Worm (Caenorhabditis elegans) whole organism, L1 larva: ENCODE results near the gene pinn-1.

Experiments used
- C04F5.9 ChIP-seq: sonication (generic microtip); optimal IDR thresholded peaks from 2 replicates; lab custom pipeline; 2016; ENCODE audit warnings: missing genetic modification characterization, missing compliant biosample characterization
- F16B12.6 ChIP-seq: fragments of 150-350 bp; optimal IDR thresholded peaks from 2 replicates; lab custom pipeline; 2014; ENCODE audit warnings: missing biosample characterization, missing genetic modification characterization
- Y116A8C.19 ChIP-seq: sonication (generic microtip); optimal IDR thresholded peaks from 2 replicates; lab custom pipeline; 2016; ENCODE audit warnings: missing compliant biosample characterization, missing genetic modification characterization, borderline replicate concordance
- ama-1 ChIP-seq: fragments of 150-350 bp; optimal IDR thresholded peaks from 2 replicates; lab custom pipeline; 2014
- ceh-8 ChIP-seq: fragments of 200-800 bp; sonication (Bioruptor generic); optimal IDR thresholded peaks from 2 replicates; lab custom pipeline; 2018; ENCODE audit warnings: mild to moderate bottlenecking, missing genetic modification characterization, moderate library complexity, missing compliant biosample characterization
- ceh-90 ChIP-seq: sonication (generic microtip); optimal IDR thresholded peaks from 2 replicates; lab custom pipeline; 2016; ENCODE audit warnings: missing genetic modification characterization, missing compliant biosample characterization
- dpl-1 ChIP-seq, 3 experiments: fragments of 150-350 bp in 2 of 3; sonication (generic microtip) in 1 of 3; optimal IDR thresholded peaks; 2 replicates each; lab custom pipeline; 2014 to 2017; ENCODE audit warnings: missing biosample characterization in 3 of 3, missing genetic modification characterization in 3 of 3, missing genetic modification reagents in 3 of 3
- dsc-1 ChIP-seq: sonication (generic microtip); optimal IDR thresholded peaks from 2 replicates; lab custom pipeline; 2016; ENCODE audit warnings: mild to moderate bottlenecking, missing genetic modification characterization, missing compliant biosample characterization
- elt-2 ChIP-seq: sonication (generic microtip); optimal IDR thresholded peaks from 2 replicates; lab custom pipeline; 2016; ENCODE audit warnings: missing genetic modification characterization, mild to moderate bottlenecking, inconsistent platforms, missing compliant biosample characterization, missing genetic modification reagents
- elt-3 ChIP-seq, 6 experiments: fragments of 150-350 bp in 1 of 6; sonication (generic microtip); optimal IDR thresholded peaks; 2 replicates each; lab custom pipeline; 2017 to 2018; ENCODE audit warnings: missing biosample characterization in 6 of 6, missing genetic modification characterization in 6 of 6, inconsistent platforms in 1 of 6
- ets-5 ChIP-seq: fragments of 200-800 bp; sonication (Bioruptor generic); IDR thresholded peaks from 2 replicates; pipeline ENCODE4 v1.3.6; 2022; ENCODE audit warnings: missing genetic modification characterization, missing compliant biosample characterization
- fkh-4 ChIP-seq: sonication (generic microtip); optimal IDR thresholded peaks from 2 replicates; lab custom pipeline; 2016; ENCODE audit warnings: missing compliant biosample characterization, missing genetic modification characterization, borderline replicate concordance
- fkh-8 ChIP-seq: sonication (generic microtip); optimal IDR thresholded peaks from 2 replicates; lab custom pipeline; 2016; ENCODE audit warnings: mild to moderate bottlenecking, missing genetic modification characterization, missing compliant biosample characterization
- fos-1 ChIP-seq: fragments of 150-350 bp; optimal IDR thresholded peaks from 2 replicates; lab custom pipeline; 2014; ENCODE audit warnings: missing biosample characterization, missing genetic modification characterization
- grh-1 ChIP-seq: fragments of 200-800 bp; sonication (Bioruptor generic); IDR thresholded peaks from 2 replicates; pipeline ENCODE4 v1.3.6; 2022; ENCODE audit warnings: missing genetic modification reagents, missing genetic modification characterization, missing compliant biosample characterization
- hlh-17 ChIP-seq: fragments of 200-800 bp; sonication (Bioruptor generic); optimal IDR thresholded peaks from 2 replicates; lab custom pipeline; 2018; ENCODE audit warnings: missing genetic modification characterization, mild to moderate bottlenecking, missing compliant biosample characterization, moderate library complexity, borderline replicate concordance
- hpl-2 ChIP-seq: fragments of 150-350 bp; optimal IDR thresholded peaks from 2 replicates; lab custom pipeline; 2014; ENCODE audit warnings: missing biosample characterization, missing genetic modification reagents, missing genetic modification characterization
- irx-1 ChIP-seq: sonication (generic microtip); optimal IDR thresholded peaks from 2 replicates; lab custom pipeline; 2016; ENCODE audit warnings: missing genetic modification characterization, missing compliant biosample characterization
- isw-1 ChIP-seq: fragments of 200-800 bp; sonication (Bioruptor generic); IDR thresholded peaks from 2 replicates; pipeline ENCODE4 v1.3.6; 2022; ENCODE audit warnings: missing genetic modification characterization, missing compliant biosample characterization
- jun-1 ChIP-seq: fragments of 150-350 bp; optimal IDR thresholded peaks from 2 replicates; lab custom pipeline; 2014; ENCODE audit warnings: missing biosample characterization, missing genetic modification reagents, missing genetic modification characterization
- lin-39 ChIP-seq: fragments of 150-350 bp; optimal IDR thresholded peaks from 2 replicates; lab custom pipeline; 2014; ENCODE audit warnings: missing biosample characterization, missing genetic modification reagents, missing genetic modification characterization
- mab-9 ChIP-seq: fragments of 200-800 bp; sonication (Bioruptor generic); IDR thresholded peaks from 2 replicates; pipeline ENCODE4 v1.3.6; 2022; ENCODE audit warnings: missing genetic modification reagents, missing genetic modification characterization, missing compliant biosample characterization
- mep-1 ChIP-seq: fragments of 150-350 bp; optimal IDR thresholded peaks from 2 replicates; lab custom pipeline; 2014; ENCODE audit warnings: missing biosample characterization, missing genetic modification characterization
- nhr-11 ChIP-seq: fragments of 150-350 bp; optimal IDR thresholded peaks from 2 replicates; lab custom pipeline; 2014; ENCODE audit warnings: missing biosample characterization, missing genetic modification characterization
- nhr-237 ChIP-seq: fragments of 150-350 bp; optimal IDR thresholded peaks from 2 replicates; lab custom pipeline; 2014; ENCODE audit warnings: missing biosample characterization, missing genetic modification characterization
- nhr-28 ChIP-seq: fragments of 150-350 bp; optimal IDR thresholded peaks from 2 replicates; lab custom pipeline; 2014; ENCODE audit warnings: missing biosample characterization, missing genetic modification characterization
- nhr-47 ChIP-seq: sonication (generic microtip); optimal IDR thresholded peaks from 2 replicates; lab custom pipeline; 2016; ENCODE audit warnings: mild to moderate bottlenecking, missing genetic modification characterization, moderate library complexity, missing compliant biosample characterization
- nhr-76 ChIP-seq: sonication (generic microtip); optimal IDR thresholded peaks from 2 replicates; lab custom pipeline; 2017; ENCODE audit warnings: missing biosample characterization, missing genetic modification characterization
- nhr-77 ChIP-seq: fragments of 150-350 bp; optimal IDR thresholded peaks from 2 replicates; lab custom pipeline; 2014; ENCODE audit warnings: missing biosample characterization, missing genetic modification characterization
- nhr-85 ChIP-seq: sonication (generic microtip); peaks from one replicate; lab custom pipeline; 2016; ENCODE audit warnings: missing genetic modification characterization, inconsistent platforms, missing compliant biosample characterization
- nhr-90 ChIP-seq: sonication (generic microtip); optimal IDR thresholded peaks from 2 replicates; lab custom pipeline; 2016; ENCODE audit warnings: mild to moderate bottlenecking, missing genetic modification characterization, missing compliant biosample characterization; ENCODE audit not compliant: poor library complexity
- pax-3 ChIP-seq: fragments of 200-800 bp; sonication (Bioruptor generic); optimal IDR thresholded peaks from 2 replicates; lab custom pipeline; 2018; ENCODE audit warnings: mild to moderate bottlenecking, missing genetic modification characterization, moderate library complexity, missing compliant biosample characterization
- skn-1 ChIP-seq: fragments of 150-350 bp; optimal IDR thresholded peaks from 2 replicates; lab custom pipeline; 2014; ENCODE audit warnings: missing biosample characterization, missing genetic modification characterization
- sox-4 ChIP-seq: sonication (generic microtip); optimal IDR thresholded peaks from 2 replicates; lab custom pipeline; 2016; ENCODE audit warnings: missing genetic modification characterization, missing compliant biosample characterization
- sptf-1 ChIP-seq: fragments of 150-350 bp; optimal IDR thresholded peaks from 2 replicates; lab custom pipeline; 2014; ENCODE audit warnings: missing biosample characterization, missing genetic modification characterization
- swsn-7 ChIP-seq: sonication (generic microtip); optimal IDR thresholded peaks from 2 replicates; lab custom pipeline; 2016; ENCODE audit warnings: missing genetic modification characterization, missing compliant biosample characterization
- tbx-2 ChIP-seq: sonication (generic microtip); optimal IDR thresholded peaks from 2 replicates; lab custom pipeline; 2016; ENCODE audit warnings: missing genetic modification characterization, missing compliant biosample characterization
- unc-30 ChIP-seq: sonication (generic microtip); optimal IDR thresholded peaks from 2 replicates; lab custom pipeline; 2017; ENCODE audit warnings: missing biosample characterization, missing genetic modification characterization
- unc-62 ChIP-seq: fragments of 150-350 bp; optimal IDR thresholded peaks from 2 replicates; lab custom pipeline; 2014; ENCODE audit warnings: missing biosample characterization, missing genetic modification reagents, missing genetic modification characterization
- unc-86 ChIP-seq: sonication (generic microtip); optimal IDR thresholded peaks from 2 replicates; lab custom pipeline; 2016; ENCODE audit warnings: missing genetic modification characterization, missing compliant biosample characterization
- unc-98 ChIP-seq: fragments of 200-800 bp; sonication (Bioruptor generic); IDR thresholded peaks from 2 replicates; pipeline ENCODE4 v1.3.6; 2022; ENCODE audit warnings: missing genetic modification characterization, missing compliant biosample characterization
- vab-15 ChIP-seq: sonication (generic microtip); optimal IDR thresholded peaks from 2 replicates; lab custom pipeline; 2017; ENCODE audit warnings: missing genotype, mild to moderate bottlenecking, missing genetic modification characterization, missing compliant biosample characterization
- xbp-1 ChIP-seq: sonication (generic microtip); optimal IDR thresholded peaks from 2 replicates; lab custom pipeline; 2016; ENCODE audit warnings: missing genetic modification characterization, missing compliant biosample characterization
- zip-4 ChIP-seq: fragments of 200-800 bp; sonication (Bioruptor generic); optimal IDR thresholded peaks from 2 replicates; lab custom pipeline; 2018; ENCODE audit warnings: mild to moderate bottlenecking, missing genetic modification characterization, moderate library complexity, missing compliant biosample characterization
- ztf-4 ChIP-seq: fragments of 150-350 bp; optimal IDR thresholded peaks from 2 replicates; lab custom pipeline; 2014; ENCODE audit warnings: missing biosample characterization, missing genetic modification characterization

pinn-1 gene

ce11 chrII:2888957-2889630, at the start of gene pinn-1 (continued):
- peak; percentile 97 for TF ChIP-seq nhr-47 (tag; lab: Kevin White, UChicago)
- peak; percentile 98 for TF ChIP-seq nhr-90 (tag; lab: Kevin White, UChicago)
- TF ChIP-seq nhr-28 (tag; lab: Kevin White, UChicago), result no peak
- TF ChIP-seq Y116A8C.19 (tag; lab: Kevin White, UChicago), result peak; percentile 88
- TF ChIP-seq ama-1 (lab: Kevin White, UChicago), result no peak
- TF ChIP-seq ztf-4 (tag; lab: Kevin White, UChicago), result peak; percentile 56
- TF ChIP-seq sptf-1 (tag; lab: Kevin White, UChicago), result no peak
- TF ChIP-seq nhr-85, result peak; percentile 97
- TF ChIP-seq vab-15 (tag; lab: Kevin White, UChicago), result peak; percentile 97
- peak; percentile 96 for TF ChIP-seq hlh-17
- TF ChIP-seq unc-98 (GFP tag; lab: Robert Waterston, UW), result peak; percentile 94
- peak; percentile 90 for TF ChIP-seq grh-1
- peak; percentile 97 for TF ChIP-seq C04F5.9 (tag; lab: Kevin White, UChicago)
- peak; percentile 81 for TF ChIP-seq lin-39 (tag; lab: Kevin White, UChicago)
- peak; percentile 85 for TF ChIP-seq zip-4 (GFP tag; lab: Kevin White, UChicago)
- peak; percentile 96 for TF ChIP-seq fkh-8 (tag; lab: Kevin White, UChicago)
- peak; percentile 11 for TF ChIP-seq nhr-11 (tag; lab: Kevin White, UChicago)
- peak; percentile 97 for TF ChIP-seq dsc-1 (tag; lab: Kevin White, UChicago)
- peak; percentile 78 to 84 (median 83) for TF ChIP-seq dpl-1 (GFP tag; optimal IDR thresholded peaks at IDR 0.05; lab: Kevin White, UChicago)
- TF ChIP-seq unc-86, result peak; percentile 89
- peak; percentile 86 for TF ChIP-seq elt-2 (tag; lab: Kevin White, UChicago)
- TF ChIP-seq skn-1, result peak; percentile 84
- TF ChIP-seq unc-62 (GFP tag; lab: Kevin White, UChicago), result no peak
- TF ChIP-seq hpl-2 (GFP tag; lab: Kevin White, UChicago), result peak; percentile 56
- TF ChIP-seq F16B12.6 (tag; lab: Kevin White, UChicago), result peak; percentile 61
- peak; percentile 95 for TF ChIP-seq tbx-2 (tag; lab: Kevin White, UChicago)
- peak; percentile 50 for TF ChIP-seq fos-1
- TF ChIP-seq ets-5 (GFP tag; lab: Robert Waterston, UW), result no peak
- peak; percentile 93 for TF ChIP-seq swsn-7 (tag; lab: Kevin White, UChicago)
- TF ChIP-seq mab-9 (GFP tag; lab: Robert Waterston, UW), result peak; percentile 95
- TF ChIP-seq pax-3 (tag; lab: Kevin White, UChicago), result peak; percentile 97
- TF ChIP-seq nhr-76 (tag; lab: Kevin White, UChicago), result no peak
- TF ChIP-seq isw-1 (GFP tag; lab: Robert Waterston, UW), result peak; percentile 88

- TF ChIP-seq irx-1 (tag; lab: Kevin White, UChicago) (no peak), ceh-8 (GFP tag; lab: Kevin White, UChicago) (no peak), nhr-77 (tag; lab: Kevin White, UChicago) (no peak), F16B12.6 (tag; lab: Kevin White, UChicago) (no peak), vab-15 (tag; lab: Kevin White, UChicago) (no peak), pax-3 (tag; lab: Kevin White, UChicago) (no peak)
These were observed 49.0 kb upstream of the pinn-1 start, which contains the start of gene irld-65 for ce11 chrII:2937852-2938251. Gene irld-65, minus strand, starts transcription at chrII:2937952.

ce11 chrII:2934354-2934753, 45.5 kb upstream of the pinn-1 start, which contains the start of gene irld-67:
Gene irld-67, minus strand, starts transcription at chrII:2934454.
- TF ChIP-seq sox-4 (tag; lab: Kevin White, UChicago) (no peak), unc-30 (no peak), isw-1 (GFP tag; lab: Robert Waterston, UW) (no peak), jun-1 (no peak), ets-5 (GFP tag; lab: Robert Waterston, UW) (no peak), elt-3 (tag; optimal IDR thresholded peaks at IDR 0.05; lab: Kevin White, UChicago) (no peak), ceh-90 (tag; lab: Kevin White, UChicago) (no peak), xbp-1 (no peak), nhr-90 (tag; lab: Kevin White, UChicago) (no peak), mep-1 (tag; lab: Kevin White, UChicago) (no peak), zip-4 (GFP tag; lab: Kevin White, UChicago) (no peak), nhr-237 (tag; lab: Kevin White, UChicago) (no peak), elt-2 (tag; lab: Kevin White, UChicago) (no peak), dpl-1 (GFP tag; optimal IDR thresholded peaks at IDR 0.05; lab: Kevin White, UChicago) (no peak), fkh-4 (tag; lab: Kevin White, UChicago) (no peak)
